Worm (Caenorhabditis elegans): ENCODE measurements around the gene C49F8.15.

DNA sequence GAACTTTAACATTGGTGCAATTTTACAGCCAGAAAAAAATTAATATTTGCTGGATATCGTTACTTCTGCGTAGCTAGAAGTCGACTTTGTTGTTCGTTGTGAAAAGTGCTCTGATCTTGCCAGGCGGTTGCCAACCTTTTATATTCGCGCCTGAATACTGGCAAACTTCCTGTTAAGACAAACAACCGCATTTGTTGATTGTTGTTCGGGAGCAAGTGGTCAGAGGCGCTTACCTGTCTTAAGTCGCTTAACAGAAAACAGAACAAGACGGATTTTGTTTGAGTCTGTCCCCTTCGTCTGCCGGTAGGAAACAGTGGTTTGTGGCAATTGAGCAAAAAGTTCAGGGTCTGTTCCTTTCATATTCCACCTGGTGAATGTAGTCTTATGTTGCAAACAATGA, at the start of gene C49F8.15:
- TF ChIP-seq alr-1 (tag; optimal IDR thresholded peaks at IDR 0.05; ENCODE audit: borderline replicate concordance) (no peak), ceh-82 (tag; optimal IDR thresholded peaks at IDR 0.05) (no peak), zip-4 (GFP tag; optimal IDR thresholded peaks at IDR 0.05) (no peak), nhr-237 (tag; optimal IDR thresholded peaks at IDR 0.05) (no peak), C34B4.2 (tag; optimal IDR thresholded peaks at IDR 0.05) (no peak), C16A3.4 (tag; optimal IDR thresholded peaks at IDR 0.05) (no peak)
